Worm (Caenorhabditis elegans) whole organism, L4/young adult: ENCODE measurements around the gene R04F11.5.

Experiments
- W03F9.2 ChIP-seq: fragments of 150-350 bp; optimal IDR thresholded peaks from 2 replicates; lab custom pipeline; 2014; ENCODE audit warnings: missing biosample characterization, missing genetic modification characterization
- dao-5 ChIP-seq: sonication (generic microtip); optimal IDR thresholded peaks from 2 replicates; lab custom pipeline; 2016; ENCODE audit warnings: missing genotype, missing genetic modification characterization, moderate library complexity, missing compliant biosample characterization
- him-1 ChIP-seq: sonication (generic microtip); optimal IDR thresholded peaks from 2 replicates; lab custom pipeline; 2016; ENCODE audit warnings: missing genotype, missing genetic modification reagents, missing genetic modification characterization, missing compliant biosample characterization

- TF ChIP-seq dao-5 (tag; lab: Kevin White, UChicago) (no peak), him-1 (tag; lab: Kevin White, UChicago) (no peak), W03F9.2 (tag; lab: Kevin White, UChicago) (no peak)
Observed at ce11 chrV:12352881-12353280, 35.1 kb upstream of the R04F11.5 start.
